Fruit fly (Drosophila melanogaster) whole organism, wandering third instar larva: ENCODE data around the gene gogo.
A peak's percentile ranks its signal among the peaks of the same experiment; 100 is the strongest.

ENCODE experiments used
- Abd-B ChIP-seq: fragments of >200 bp; optimal IDR thresholded peaks from 2 replicates; lab custom pipeline; 2017; ENCODE audit warnings: missing biosample characterization, missing genetic modification characterization
- CG32264 ChIP-seq: fragments of 200-800 bp; sonication (Bioruptor generic); optimal IDR thresholded peaks from 2 replicates; lab custom pipeline; 2016; ENCODE audit warnings: missing biosample characterization, missing genetic modification characterization
- CG9705 ChIP-seq: fragments of 200-800 bp; sonication (Bioruptor generic); optimal IDR thresholded peaks from 2 replicates; lab custom pipeline; 2018; ENCODE audit warnings: missing biosample characterization, mild to moderate bottlenecking, missing genetic modification characterization
- CrebA ChIP-seq: fragments of 200-800 bp; sonication (Bioruptor generic); optimal IDR thresholded peaks from 2 replicates; lab custom pipeline; 2016; ENCODE audit warnings: missing biosample characterization, mild to moderate bottlenecking, missing genetic modification characterization, borderline replicate concordance
- Dfd ChIP-seq: fragments of >200 bp; optimal IDR thresholded peaks from 2 replicates; lab custom pipeline; 2017; ENCODE audit warnings: missing biosample characterization, missing genetic modification characterization
- Dif ChIP-seq: fragments of 200-275, 200-300 bp; sonication (Bioruptor generic); optimal IDR thresholded peaks from 2 replicates; lab custom pipeline; 2018; ENCODE audit warnings: missing biosample characterization, missing genetic modification characterization; ENCODE audit not compliant: partially characterized antibody
- GATAd ChIP-seq: sonication (Bioruptor generic); optimal IDR thresholded peaks from 2 replicates; lab custom pipeline; 2016; ENCODE audit warnings: missing biosample characterization, missing genetic modification characterization
- HLH106 ChIP-seq: fragments of 200-800 bp; optimal IDR thresholded peaks from 3 replicates; lab custom pipeline; 2019; ENCODE audit warnings: missing biosample characterization, mild to moderate bottlenecking, missing genetic modification characterization, moderate library complexity
- Hnf4 ChIP-seq: fragments of 200-800 bp; sonication (Bioruptor generic); optimal IDR thresholded peaks from 2 replicates; lab custom pipeline; 2016; ENCODE audit warnings: missing biosample characterization, mild to moderate bottlenecking, missing genetic modification characterization
- Hr78 ChIP-seq: fragments of >200 bp; optimal IDR thresholded peaks from 2 replicates; lab custom pipeline; 2017; ENCODE audit warnings: missing biosample characterization, missing genetic modification characterization
- Hr83 ChIP-seq: fragments of 200-300 bp; sonication (Bioruptor generic); optimal IDR thresholded peaks from 2 replicates; lab custom pipeline; 2016; ENCODE audit warnings: missing biosample characterization, mild to moderate bottlenecking, missing genetic modification characterization, moderate library complexity; ENCODE audit not compliant: poor library complexity, severe bottlenecking
- Jra ChIP-seq: sonication (Bioruptor generic); optimal IDR thresholded peaks from 2 replicates; lab custom pipeline; 2016; ENCODE audit warnings: missing biosample characterization, missing genetic modification characterization
- Mio ChIP-seq: sonication (Bioruptor generic); optimal IDR thresholded peaks from 2 replicates; lab custom pipeline; 2016; ENCODE audit warnings: missing biosample characterization, missing genetic modification characterization
- Myc ChIP-seq: fragments of >200 bp; optimal IDR thresholded peaks from 2 replicates; lab custom pipeline; 2017
- N ChIP-seq: fragments of >200 bp; optimal IDR thresholded peaks from 2 replicates; lab custom pipeline; 2018; ENCODE audit warnings: missing biosample characterization, missing external identifiers, missing genetic modification characterization
- OdsH ChIP-seq: fragments of 200-800 bp; sonication (Bioruptor generic); optimal IDR thresholded peaks from 2 replicates; lab custom pipeline; 2016; ENCODE audit warnings: missing biosample characterization, mild to moderate bottlenecking, missing genetic modification characterization
- Rel ChIP-seq, 2 experiments: fragments of 200-800 bp; sonication (Bioruptor generic) in 1 of 2; optimal IDR thresholded peaks; 2 replicates in 1 of 2; 3 replicates in 1 of 2; lab custom pipeline; 2016 to 2019; ENCODE audit warnings: mild to moderate bottlenecking in 2 of 2, missing biosample characterization in 2 of 2, missing genetic modification characterization in 2 of 2, moderate library complexity in 1 of 2
- Sp1 ChIP-seq: fragments of 200-800 bp; sonication (Bioruptor generic); optimal IDR thresholded peaks from 3 replicates; lab custom pipeline; 2019; ENCODE audit warnings: missing biosample characterization, mild to moderate bottlenecking, missing genetic modification characterization, moderate library complexity
- Vsx2 ChIP-seq: fragments of 200-300, 225-300 bp; sonication (Bioruptor generic); optimal IDR thresholded peaks from 2 replicates; lab custom pipeline; 2018; ENCODE audit warnings: missing biosample characterization, missing genetic modification characterization; ENCODE audit not compliant: partially characterized antibody
- br ChIP-seq: fragments of 200-800 bp; sonication (Bioruptor generic); optimal IDR thresholded peaks from 2 replicates; lab custom pipeline; 2016; ENCODE audit warnings: missing biosample characterization, missing genetic modification characterization
- brk ChIP-seq: fragments of 200-800 bp; sonication (Bioruptor generic); optimal IDR thresholded peaks from 2 replicates; lab custom pipeline; 2016; ENCODE audit warnings: missing biosample characterization, mild to moderate bottlenecking, missing genetic modification characterization
- dl ChIP-seq, 2 experiments: fragments of 175-275, 200-275 bp in 1 of 2; fragments of 200-275 bp in 1 of 2; sonication (Bioruptor generic); optimal IDR thresholded peaks; lab custom pipeline; 2018; ENCODE audit warnings: mild to moderate bottlenecking in 2 of 2, missing biosample characterization in 2 of 2, missing genetic modification characterization in 2 of 2, moderate library complexity in 2 of 2; ENCODE audit not compliant: partially characterized antibody in 2 of 2, insufficient read depth in 1 of 2
- dmrt93B ChIP-seq: fragments of 200-800 bp; sonication (Bioruptor generic); optimal IDR thresholded peaks from 2 replicates; lab custom pipeline; 2018; ENCODE audit warnings: missing biosample characterization, mild to moderate bottlenecking, missing genetic modification characterization
- dsf ChIP-seq: sonication (Bioruptor generic); optimal IDR thresholded peaks from 2 replicates; lab custom pipeline; 2016; ENCODE audit warnings: missing biosample characterization, missing genetic modification characterization, borderline replicate concordance
- ey ChIP-seq: fragments of 200-800 bp; sonication (Bioruptor generic); optimal IDR thresholded peaks from 2 replicates; lab custom pipeline; 2016; ENCODE audit warnings: missing biosample characterization, missing genetic modification characterization
- foxo ChIP-seq, 2 experiments: fragments of 200-800 bp; sonication (Bioruptor generic); optimal IDR thresholded peaks; 2 replicates in 1 of 2; 3 replicates in 1 of 2; lab custom pipeline; 2016 to 2017; ENCODE audit warnings: missing biosample characterization in 2 of 2, missing genetic modification characterization in 2 of 2
- fru ChIP-seq: fragments of 200-800 bp; sonication (Bioruptor generic); optimal IDR thresholded peaks from 3 replicates; lab custom pipeline; 2016; ENCODE audit warnings: missing biosample characterization, mild to moderate bottlenecking, missing genetic modification characterization
- h ChIP-seq: fragments of 200-800 bp; sonication (Bioruptor generic); optimal IDR thresholded peaks from 3 replicates; lab custom pipeline; 2016; ENCODE audit warnings: missing biosample characterization, mild to moderate bottlenecking, missing genetic modification characterization
- jim ChIP-seq: fragments of 175-275, 200-325 bp; sonication (Bioruptor generic); optimal IDR thresholded peaks from 2 replicates; lab custom pipeline; 2016; ENCODE audit warnings: missing biosample characterization, mild to moderate bottlenecking, missing genetic modification characterization
- lola ChIP-seq: fragments of >200 bp; optimal IDR thresholded peaks from 2 replicates; lab custom pipeline; 2017; ENCODE audit warnings: missing biosample characterization, missing genetic modification characterization
- pan ChIP-seq: fragments of >200 bp; optimal IDR thresholded peaks from 2 replicates; lab custom pipeline; 2017
- psq ChIP-seq: fragments of 200-800 bp; sonication (Bioruptor generic); optimal IDR thresholded peaks from 3 replicates; lab custom pipeline; 2017; ENCODE audit warnings: missing biosample characterization, mild to moderate bottlenecking, missing genetic modification characterization, moderate library complexity
- rgr ChIP-seq: fragments of 200-800 bp; sonication (Bioruptor generic); optimal IDR thresholded peaks from 3 replicates; lab custom pipeline; 2016; ENCODE audit warnings: missing biosample characterization, mild to moderate bottlenecking, missing genetic modification characterization
- sage ChIP-seq: fragments of 200-800 bp; sonication (Bioruptor generic); optimal IDR thresholded peaks from 2 replicates; lab custom pipeline; 2016; ENCODE audit warnings: missing biosample characterization, mild to moderate bottlenecking, missing genetic modification characterization
- sv ChIP-seq: fragments of 200-800 bp; sonication (Bioruptor generic); optimal IDR thresholded peaks from 3 replicates; lab custom pipeline; 2016; ENCODE audit warnings: missing biosample characterization, missing genetic modification characterization
- tai ChIP-seq: sonication (Bioruptor generic); optimal IDR thresholded peaks from 2 replicates; lab custom pipeline; 2016; ENCODE audit warnings: missing biosample characterization, missing genetic modification characterization
- usp ChIP-seq: fragments of >200 bp; optimal IDR thresholded peaks from 2 replicates; lab custom pipeline; 2017; ENCODE audit warnings: missing biosample characterization, missing genetic modification characterization
- woc ChIP-seq: sonication (Bioruptor generic); optimal IDR thresholded peaks from 2 replicates; lab custom pipeline; 2016; ENCODE audit warnings: missing biosample characterization, mild to moderate bottlenecking, missing genetic modification characterization

The gogo gene

DNA sequence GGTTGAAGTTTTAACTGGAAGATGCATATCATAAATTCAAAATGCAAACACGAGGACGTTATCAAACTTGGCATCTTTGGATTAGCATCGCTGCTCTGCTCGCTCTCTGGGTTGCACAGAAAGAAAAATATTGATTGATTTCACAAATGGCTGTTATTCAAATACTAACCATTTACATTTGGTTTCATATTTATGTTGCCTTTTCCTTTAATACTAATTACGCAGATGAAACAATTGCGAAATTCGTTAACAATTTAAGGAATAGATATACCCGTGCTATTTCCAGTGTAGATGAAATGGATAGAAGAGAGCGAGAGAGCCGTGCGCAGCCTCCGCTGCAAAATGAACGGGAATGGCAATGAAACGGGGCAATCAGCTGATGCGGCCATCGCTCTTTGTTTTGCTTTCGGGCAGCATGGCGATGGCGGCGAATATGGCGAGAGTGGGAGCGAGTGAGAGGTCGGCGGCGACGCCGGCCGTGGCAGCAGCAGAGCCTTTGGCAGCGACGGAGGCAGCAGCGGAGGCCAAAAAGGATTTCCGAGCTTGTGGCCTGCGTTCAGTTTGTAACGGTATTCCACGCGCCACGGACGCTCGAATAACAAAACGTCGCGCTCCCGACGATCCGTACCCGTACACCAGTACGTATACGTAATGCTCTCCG lies 47.3 kb downstream of the gogo start, which contains the start of gene rdgC (continued):
- TF ChIP-seq Rel (GFP tag; optimal IDR thresholded peaks at IDR 0.05; lab: Kevin White, UChicago) (no peak), Rel (tag; optimal IDR thresholded peaks at IDR 0.05; lab: Kevin White, UChicago) (peak; percentile 54), brk (GFP tag; lab: Kevin White, UChicago) (peak; percentile 67), GATAd (GFP tag; lab: Kevin White, UChicago) (peak; percentile 42)

DNA sequence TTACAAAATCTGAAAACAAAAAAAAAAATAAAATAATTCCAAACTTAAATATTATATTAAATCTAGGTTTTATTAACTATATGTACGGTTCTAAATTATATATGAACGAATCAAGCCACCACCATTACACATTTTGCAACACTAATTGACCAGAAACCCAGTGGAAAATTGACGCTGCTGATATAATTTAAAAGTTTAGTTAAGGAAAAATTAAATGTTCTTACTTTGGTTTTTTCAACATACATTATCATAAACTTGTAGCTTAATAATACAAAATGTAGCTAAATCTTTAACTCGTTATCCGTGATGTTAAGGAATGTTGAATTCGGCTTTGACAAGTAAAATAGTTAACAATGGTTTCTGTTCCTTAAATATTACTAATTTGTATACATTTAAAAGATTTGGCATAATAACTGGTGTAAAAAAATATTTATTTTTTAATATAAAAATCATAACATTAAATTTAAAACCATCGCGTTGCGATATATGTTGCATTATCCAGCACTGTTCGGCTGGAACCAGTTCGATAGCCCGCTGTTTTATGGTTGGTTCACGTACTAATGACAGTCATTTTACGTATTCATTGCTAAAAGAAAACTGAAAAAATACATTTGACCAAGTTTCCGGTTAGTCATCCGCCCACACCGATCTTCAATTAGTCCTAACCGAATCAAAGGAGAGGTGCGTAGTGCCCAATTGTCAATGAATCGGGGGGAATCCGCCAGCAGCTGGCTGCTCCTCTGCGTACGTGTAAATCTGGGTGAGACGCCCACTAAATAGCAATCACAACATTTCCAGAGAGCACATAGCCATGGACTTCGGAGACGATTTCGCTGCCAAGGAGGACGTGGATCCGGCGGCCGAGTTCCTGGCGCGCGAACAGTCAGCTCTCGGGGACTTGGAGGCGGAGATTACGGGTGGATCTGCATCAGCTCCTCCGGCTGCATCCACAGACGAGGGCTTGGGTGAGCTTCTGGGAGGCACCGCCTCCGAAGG lies 52.6 kb downstream of the gogo start:
- TF ChIP-seq Rel (GFP tag; optimal IDR thresholded peaks at IDR 0.05; lab: Kevin White, UChicago) (no peak), Rel (tag; optimal IDR thresholded peaks at IDR 0.05; lab: Kevin White, UChicago) (no peak), dmrt93B (peak; percentile 45), Vsx2 (no peak), GATAd (GFP tag; lab: Kevin White, UChicago) (no peak), Hr83 (peak; percentile 46), Jra (no peak), Mio (no peak), Dfd (no peak), brk (GFP tag; lab: Kevin White, UChicago) (peak; percentile 67), jim (GFP tag; lab: Kevin White, UChicago) (no peak), fru (GFP tag; lab: Kevin White, UChicago) (peak; percentile 36), HLH106 (tag; lab: Kevin White, UChicago) (peak; percentile 60), sv (GFP tag; lab: Kevin White, UChicago) (peak; percentile 33), CG9705 (GFP tag; lab: Kevin White, UChicago) (peak; percentile 26), usp (GFP tag; lab: Kevin White, UChicago) (no peak), psq (GFP tag; lab: Kevin White, UChicago) (peak; percentile 48), h (GFP tag; lab: Kevin White, UChicago) (peak; percentile 26), Myc (lab: Kevin White, UChicago) (no peak), Abd-B (no peak), dl (GFP tag; optimal IDR thresholded peaks at IDR 0.05; lab: Kevin White, UChicago; ENCODE audit: insufficient read depth in 1 of 2, partially characterized antibody in 2 of 2) (no peak), br (GFP tag; lab: Kevin White, UChicago) (no peak), sage (peak; percentile 6), Hr78 (GFP tag; lab: Kevin White, UChicago) (no peak), CG32264 (GFP tag; lab: Kevin White, UChicago) (no peak), lola (GFP tag; lab: Kevin White, UChicago) (no peak), ey (GFP tag; lab: Kevin White, UChicago) (peak; percentile 6), rgr (GFP tag; lab: Kevin White, UChicago) (peak; percentile 58), N (GFP tag; lab: Kevin White, UChicago) (no peak), dsf (GFP tag; lab: Kevin White, UChicago) (peak; percentile 49), woc (GFP tag; lab: Kevin White, UChicago) (peak; percentile 30), Dif (GFP tag; lab: Kevin White, UChicago) (no peak), pan (lab: Kevin White, UChicago) (no peak), foxo (GFP tag; optimal IDR thresholded peaks at IDR 0.05; lab: Kevin White, UChicago) (peak in 1 of 2 experiments; percentile 62), tai (GFP tag; lab: Kevin White, UChicago) (no peak), Sp1 (peak; percentile 68), Hnf4 (GFP tag; lab: Kevin White, UChicago) (peak; percentile 53), CrebA (no peak), OdsH (peak; percentile 38)
